Worm (Caenorhabditis elegans) whole organism, L1 larva: Measurements from ENCODE around the gene H14A12.5.
A peak's percentile ranks its signal among the peaks of the same experiment; 100 is the strongest.

Experiments used
- C04F5.9 ChIP-seq: sonication (generic microtip); optimal IDR thresholded peaks from 2 replicates; lab custom pipeline; 2016; ENCODE audit warnings: missing genetic modification characterization, missing compliant biosample characterization
- C16A3.4 ChIP-seq: fragments of 150-350 bp; optimal IDR thresholded peaks from 2 replicates; lab custom pipeline; 2014; ENCODE audit warnings: missing biosample characterization, missing genetic modification characterization
- C34B4.2 ChIP-seq: sonication (generic microtip); optimal IDR thresholded peaks from 2 replicates; lab custom pipeline; 2017; ENCODE audit warnings: mild to moderate bottlenecking, missing genetic modification characterization, missing compliant biosample characterization
- F16B12.6 ChIP-seq: fragments of 150-350 bp; optimal IDR thresholded peaks from 2 replicates; lab custom pipeline; 2014; ENCODE audit warnings: missing biosample characterization, missing genetic modification characterization
- Y116A8C.19 ChIP-seq: sonication (generic microtip); optimal IDR thresholded peaks from 2 replicates; lab custom pipeline; 2016; ENCODE audit warnings: missing compliant biosample characterization, missing genetic modification characterization, borderline replicate concordance
- alr-1 ChIP-seq: fragments of 200-800 bp; sonication (Bioruptor generic); optimal IDR thresholded peaks from 2 replicates; lab custom pipeline; 2018; ENCODE audit warnings: borderline replicate concordance, mild to moderate bottlenecking, missing genetic modification characterization, missing compliant biosample characterization
- blmp-1 ChIP-seq: fragments of 150-350 bp; optimal IDR thresholded peaks from 2 replicates; lab custom pipeline; 2014; ENCODE audit warnings: missing biosample characterization, missing genetic modification characterization
- ceh-8 ChIP-seq: fragments of 200-800 bp; sonication (Bioruptor generic); optimal IDR thresholded peaks from 2 replicates; lab custom pipeline; 2018; ENCODE audit warnings: mild to moderate bottlenecking, missing genetic modification characterization, moderate library complexity, missing compliant biosample characterization
- ceh-88 ChIP-seq: fragments of 200-800 bp; sonication (Bioruptor generic); IDR thresholded peaks from 2 replicates; pipeline ENCODE4 v1.3.6; 2022; ENCODE audit warnings: missing genetic modification characterization, missing compliant biosample characterization
- ceh-90 ChIP-seq: sonication (generic microtip); optimal IDR thresholded peaks from 2 replicates; lab custom pipeline; 2016; ENCODE audit warnings: missing genetic modification characterization, missing compliant biosample characterization
- ces-1 ChIP-seq: fragments of 150-350 bp; optimal IDR thresholded peaks from 2 replicates; lab custom pipeline; 2014; ENCODE audit warnings: missing biosample characterization, missing genetic modification reagents, missing genetic modification characterization
- dpl-1 ChIP-seq, 3 experiments: fragments of 150-350 bp in 2 of 3; sonication (generic microtip) in 1 of 3; optimal IDR thresholded peaks; 2 replicates each; lab custom pipeline; 2014 to 2017; ENCODE audit warnings: missing biosample characterization in 3 of 3, missing genetic modification characterization in 3 of 3, missing genetic modification reagents in 3 of 3
- dsc-1 ChIP-seq: sonication (generic microtip); optimal IDR thresholded peaks from 2 replicates; lab custom pipeline; 2016; ENCODE audit warnings: mild to moderate bottlenecking, missing genetic modification characterization, missing compliant biosample characterization
- efl-1 ChIP-seq, 4 experiments: fragments of 150-350 bp; optimal IDR thresholded peaks in 3 of 4; peaks in 1 of 4; 1 replicate in 1 of 4; 2 replicates in 3 of 4; lab custom pipeline; 2014; ENCODE audit warnings: missing biosample characterization in 2 of 4, missing genetic modification characterization in 2 of 4, missing genetic modification reagents in 2 of 4
- efl-3 ChIP-seq: fragments of 200-800 bp; sonication (Bioruptor generic); optimal IDR thresholded peaks from 2 replicates; lab custom pipeline; 2018; ENCODE audit warnings: mild to moderate bottlenecking, missing genetic modification characterization, missing compliant biosample characterization
- egl-13 ChIP-seq: sonication (generic microtip); optimal IDR thresholded peaks from 2 replicates; lab custom pipeline; 2016; ENCODE audit warnings: missing genotype, missing genetic modification reagents, missing genetic modification characterization, missing compliant biosample characterization
- egl-27 ChIP-seq, 2 experiments: fragments of 150-350 bp in 1 of 2; sonication (generic microtip); optimal IDR thresholded peaks; 3 replicates each; lab custom pipeline; 2017 to 2018; ENCODE audit warnings: missing biosample characterization in 2 of 2, missing genetic modification characterization in 2 of 2, missing genetic modification reagents in 2 of 2
- ets-5 ChIP-seq: fragments of 200-800 bp; sonication (Bioruptor generic); IDR thresholded peaks from 2 replicates; pipeline ENCODE4 v1.3.6; 2022; ENCODE audit warnings: missing genetic modification characterization, missing compliant biosample characterization
- fkh-10 ChIP-seq: sonication (generic microtip); optimal IDR thresholded peaks from 2 replicates; lab custom pipeline; 2017; ENCODE audit warnings: missing biosample characterization, missing genetic modification reagents, missing genetic modification characterization
- fos-1 ChIP-seq: fragments of 150-350 bp; optimal IDR thresholded peaks from 2 replicates; lab custom pipeline; 2014; ENCODE audit warnings: missing biosample characterization, missing genetic modification characterization
- hlh-4 ChIP-seq: sonication (generic microtip); optimal IDR thresholded peaks from 2 replicates; lab custom pipeline; 2016; ENCODE audit warnings: mild to moderate bottlenecking, missing genetic modification characterization, missing compliant biosample characterization
- hpl-2 ChIP-seq: fragments of 150-350 bp; optimal IDR thresholded peaks from 2 replicates; lab custom pipeline; 2014; ENCODE audit warnings: missing biosample characterization, missing genetic modification reagents, missing genetic modification characterization
- isw-1 ChIP-seq: fragments of 200-800 bp; sonication (Bioruptor generic); IDR thresholded peaks from 2 replicates; pipeline ENCODE4 v1.3.6; 2022; ENCODE audit warnings: missing genetic modification characterization, missing compliant biosample characterization
- lin-35 ChIP-seq, 2 experiments: fragments of 150-350 bp; optimal IDR thresholded peaks; 2 replicates each; lab custom pipeline; 2014; ENCODE audit warnings: missing biosample characterization in 2 of 2, missing genetic modification characterization in 2 of 2, missing genetic modification reagents in 2 of 2
- lin-39 ChIP-seq: fragments of 150-350 bp; optimal IDR thresholded peaks from 2 replicates; lab custom pipeline; 2014; ENCODE audit warnings: missing biosample characterization, missing genetic modification reagents, missing genetic modification characterization
- lir-3 ChIP-seq: sonication (generic microtip); optimal IDR thresholded peaks from 2 replicates; lab custom pipeline; 2016; ENCODE audit warnings: mild to moderate bottlenecking, missing genetic modification characterization, moderate library complexity, missing compliant biosample characterization; ENCODE audit not compliant: poor library complexity
- lsy-2 ChIP-seq, 2 experiments: fragments of 150-350 bp; optimal IDR thresholded peaks; 2 replicates each; lab custom pipeline; 2014; ENCODE audit warnings: missing biosample characterization in 2 of 2, missing genetic modification characterization in 2 of 2
- mab-9 ChIP-seq: fragments of 200-800 bp; sonication (Bioruptor generic); IDR thresholded peaks from 2 replicates; pipeline ENCODE4 v1.3.6; 2022; ENCODE audit warnings: missing genetic modification reagents, missing genetic modification characterization, missing compliant biosample characterization
- mdl-1 ChIP-seq, 2 experiments: fragments of 150-350 bp; optimal IDR thresholded peaks; 2 replicates each; lab custom pipeline; 2014 to 2017; ENCODE audit warnings: missing biosample characterization in 2 of 2, missing genetic modification characterization in 2 of 2, inconsistent platforms in 1 of 2
- mef-2 ChIP-seq: fragments of 150-350 bp; optimal IDR thresholded peaks from 2 replicates; lab custom pipeline; 2014; ENCODE audit warnings: missing biosample characterization, missing genetic modification characterization
- mep-1 ChIP-seq: fragments of 150-350 bp; optimal IDR thresholded peaks from 2 replicates; lab custom pipeline; 2014; ENCODE audit warnings: missing biosample characterization, missing genetic modification characterization
- nhr-11 ChIP-seq: fragments of 150-350 bp; optimal IDR thresholded peaks from 2 replicates; lab custom pipeline; 2014; ENCODE audit warnings: missing biosample characterization, missing genetic modification characterization
- nhr-20 ChIP-seq: sonication (generic microtip); optimal IDR thresholded peaks from 2 replicates; lab custom pipeline; 2016; ENCODE audit warnings: mild to moderate bottlenecking, missing genetic modification characterization, missing compliant biosample characterization
- nhr-28 ChIP-seq: fragments of 150-350 bp; optimal IDR thresholded peaks from 2 replicates; lab custom pipeline; 2014; ENCODE audit warnings: missing biosample characterization, missing genetic modification characterization
- nhr-47 ChIP-seq: sonication (generic microtip); optimal IDR thresholded peaks from 2 replicates; lab custom pipeline; 2016; ENCODE audit warnings: mild to moderate bottlenecking, missing genetic modification characterization, moderate library complexity, missing compliant biosample characterization
- nhr-71 ChIP-seq: sonication (generic microtip); optimal IDR thresholded peaks from 2 replicates; lab custom pipeline; 2016; ENCODE audit warnings: mild to moderate bottlenecking, missing genetic modification characterization, moderate library complexity, missing compliant biosample characterization
- pag-3 ChIP-seq: sonication (generic microtip); optimal IDR thresholded peaks from 2 replicates; lab custom pipeline; 2017; ENCODE audit warnings: missing genetic modification characterization, mild to moderate bottlenecking, missing compliant biosample characterization, antibody characterized with exemption, borderline replicate concordance; ENCODE audit not compliant: insufficient read depth
- pax-3 ChIP-seq: fragments of 200-800 bp; sonication (Bioruptor generic); optimal IDR thresholded peaks from 2 replicates; lab custom pipeline; 2018; ENCODE audit warnings: mild to moderate bottlenecking, missing genetic modification characterization, moderate library complexity, missing compliant biosample characterization
- pqm-1 ChIP-seq: sonication (generic microtip); optimal IDR thresholded peaks from 3 replicates; lab custom pipeline; 2017; ENCODE audit warnings: missing biosample characterization, missing genetic modification characterization
- rnt-1 ChIP-seq: sonication (generic microtip); optimal IDR thresholded peaks from 2 replicates; lab custom pipeline; 2016; ENCODE audit warnings: mild to moderate bottlenecking, missing genetic modification characterization, moderate library complexity, missing compliant biosample characterization
- skn-1 ChIP-seq: fragments of 150-350 bp; optimal IDR thresholded peaks from 2 replicates; lab custom pipeline; 2014; ENCODE audit warnings: missing biosample characterization, missing genetic modification characterization
- snpc-4 ChIP-seq: fragments of 150-350 bp; optimal IDR thresholded peaks from 2 replicates; lab custom pipeline; 2014; ENCODE audit warnings: missing biosample characterization, missing genetic modification characterization
- sptf-1 ChIP-seq: fragments of 150-350 bp; optimal IDR thresholded peaks from 2 replicates; lab custom pipeline; 2014; ENCODE audit warnings: missing biosample characterization, missing genetic modification characterization
- sup-37 ChIP-seq: fragments of 200-800 bp; sonication (Bioruptor generic); optimal IDR thresholded peaks from 2 replicates; lab custom pipeline; 2018; ENCODE audit warnings: mild to moderate bottlenecking, missing genetic modification characterization, missing compliant biosample characterization
- swsn-7 ChIP-seq: sonication (generic microtip); optimal IDR thresholded peaks from 2 replicates; lab custom pipeline; 2016; ENCODE audit warnings: missing genetic modification characterization, missing compliant biosample characterization
- unc-30 ChIP-seq: sonication (generic microtip); optimal IDR thresholded peaks from 2 replicates; lab custom pipeline; 2017; ENCODE audit warnings: missing biosample characterization, missing genetic modification characterization
- unc-62 ChIP-seq: fragments of 150-350 bp; optimal IDR thresholded peaks from 2 replicates; lab custom pipeline; 2014; ENCODE audit warnings: missing biosample characterization, missing genetic modification reagents, missing genetic modification characterization
- unc-86 ChIP-seq: sonication (generic microtip); optimal IDR thresholded peaks from 2 replicates; lab custom pipeline; 2016; ENCODE audit warnings: missing genetic modification characterization, missing compliant biosample characterization
- vab-15 ChIP-seq: sonication (generic microtip); optimal IDR thresholded peaks from 2 replicates; lab custom pipeline; 2017; ENCODE audit warnings: missing genotype, mild to moderate bottlenecking, missing genetic modification characterization, missing compliant biosample characterization
- xbp-1 ChIP-seq: sonication (generic microtip); optimal IDR thresholded peaks from 2 replicates; lab custom pipeline; 2016; ENCODE audit warnings: missing genetic modification characterization, missing compliant biosample characterization
- zag-1 ChIP-seq: fragments of 150-350 bp; optimal IDR thresholded peaks from 2 replicates; lab custom pipeline; 2014; ENCODE audit warnings: missing biosample characterization, missing genetic modification characterization
- zip-4 ChIP-seq: fragments of 200-800 bp; sonication (Bioruptor generic); optimal IDR thresholded peaks from 2 replicates; lab custom pipeline; 2018; ENCODE audit warnings: mild to moderate bottlenecking, missing genetic modification characterization, moderate library complexity, missing compliant biosample characterization

Gene H14A12.5

DNA sequence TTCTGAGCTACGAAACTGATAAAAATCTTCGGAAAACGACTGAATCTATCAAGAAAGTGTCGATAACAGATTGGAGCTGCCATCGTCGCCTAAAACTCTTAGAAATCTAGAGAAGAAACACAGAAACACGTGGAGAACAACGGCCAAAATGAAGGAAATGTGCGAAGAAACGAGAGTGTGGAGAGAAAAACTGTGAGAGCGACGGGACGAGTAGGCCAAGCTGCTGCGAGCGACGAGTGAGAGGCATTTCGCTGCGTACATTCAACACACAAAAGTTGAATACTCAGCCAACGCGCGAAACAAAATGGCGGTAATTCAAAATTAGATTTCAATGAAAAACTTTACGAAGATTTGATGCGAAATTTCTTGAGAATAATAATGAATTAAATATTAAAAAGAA, 29.5 kb upstream of the H14A12.5 start (continued):
- TF ChIP-seq hpl-2 (no peak), pax-3 (tag; lab: Kevin White, UChicago) (peak; percentile 77), mdl-1 (tag; optimal IDR thresholded peaks at IDR 0.05; lab: Kevin White, UChicago) (peak in 1 of 2 experiments; percentile 93), sptf-1 (no peak), alr-1 (tag; lab: Kevin White, UChicago) (no peak), xbp-1 (tag; lab: Kevin White, UChicago) (peak; percentile 83), C16A3.4 (tag; lab: Kevin White, UChicago) (peak; percentile 85), efl-3 (GFP tag; lab: Kevin White, UChicago) (no peak), snpc-4 (peak; percentile 70), mef-2 (tag; lab: Kevin White, UChicago) (no peak), isw-1 (GFP tag; lab: Robert Waterston, UW) (peak; percentile 81), lsy-2 (tag; optimal IDR thresholded peaks at IDR 0.05; lab: Kevin White, UChicago) (peak; percentile 89 to 90), ets-5 (GFP tag; lab: Robert Waterston, UW) (no peak), zip-4 (GFP tag; lab: Kevin White, UChicago) (peak; percentile 13), blmp-1 (tag; lab: Kevin White, UChicago) (peak; percentile 69), ceh-90 (tag; lab: Kevin White, UChicago) (no peak), egl-27 (tag; optimal IDR thresholded peaks at IDR 0.05; lab: Kevin White, UChicago) (no peak), fos-1 (tag; lab: Kevin White, UChicago) (peak; percentile 66), efl-1 (optimal IDR thresholded peaks at IDR 0.05; lab: Kevin White, UChicago) (peak; percentile 97), efl-1 (GFP tag; optimal IDR thresholded peaks at IDR 0.05 in 1 of 2; lab: Kevin White, UChicago) (peak; percentile 97 to 99), fkh-10 (GFP tag; lab: Kevin White, UChicago) (peak; percentile 73), zag-1 (tag; lab: Kevin White, UChicago) (no peak), hlh-4 (tag; lab: Kevin White, UChicago) (no peak), swsn-7 (tag; lab: Kevin White, UChicago) (peak; percentile 84), nhr-20 (peak; percentile 86), ceh-88 (peak; percentile 51; the same call in 1 of the 2 replicates), dpl-1 (GFP tag; optimal IDR thresholded peaks at IDR 0.05; lab: Kevin White, UChicago) (peak; percentile 95 to 98 (median 96)), unc-86 (tag; lab: Kevin White, UChicago) (peak; percentile 73), dsc-1 (tag; lab: Kevin White, UChicago) (peak; percentile 77), rnt-1 (tag; lab: Kevin White, UChicago) (peak; percentile 86), mab-9 (GFP tag; lab: Robert Waterston, UW) (peak; percentile 63; the same call in 1 of the 2 replicates), F16B12.6 (peak; percentile 61), skn-1 (tag; lab: Kevin White, UChicago) (peak; percentile 81), lir-3 (tag; lab: Kevin White, UChicago) (peak; percentile 70), C34B4.2 (tag; lab: Kevin White, UChicago) (no peak), lin-39 (tag; lab: Kevin White, UChicago) (peak; percentile 73), pag-3 (tag; lab: Kevin White, UChicago) (peak; percentile 3), unc-62 (GFP tag; lab: Kevin White, UChicago) (no peak), C04F5.9 (tag; lab: Kevin White, UChicago) (peak; percentile 63), ces-1 (GFP tag; lab: Kevin White, UChicago) (no peak), nhr-11 (tag; lab: Kevin White, UChicago) (peak; percentile 63), vab-15 (tag; lab: Kevin White, UChicago) (peak; percentile 21), ceh-8 (GFP tag; lab: Kevin White, UChicago) (no peak), Y116A8C.19 (no peak), lin-35 (GFP tag; optimal IDR thresholded peaks at IDR 0.05; lab: Kevin White, UChicago) (peak; percentile 98 to 99), mep-1 (peak; percentile 93), nhr-71 (tag; lab: Kevin White, UChicago) (peak; percentile 94), sup-37 (peak; percentile 62), egl-13 (tag; lab: Kevin White, UChicago) (peak; percentile 63), nhr-28 (no peak), nhr-47 (tag; lab: Kevin White, UChicago) (peak; percentile 86), unc-30 (tag; lab: Kevin White, UChicago) (no peak), pqm-1 (tag; lab: Kevin White, UChicago) (no peak)
